Fruit fly (Drosophila melanogaster) whole organism, prepupa: ENCODE measurements around the gene D2hgdh.

ENCODE experiments used
- Blimp-1 ChIP-seq: fragments of 200-800 bp; sonication (Bioruptor generic); optimal IDR thresholded peaks from 3 replicates; lab custom pipeline; 2017; ENCODE audit warnings: missing biosample characterization, missing genetic modification characterization, mild to moderate bottlenecking, moderate library complexity, missing genetic modification reagents
- CG10631 ChIP-seq: fragments of 200-800 bp; sonication (Bioruptor generic); optimal IDR thresholded peaks from 2 replicates; lab custom pipeline; 2016; ENCODE audit warnings: missing biosample characterization, missing genetic modification characterization
- CG11294 ChIP-seq: fragments of 200-800 bp; sonication (Bioruptor generic); IDR thresholded peaks from 2 replicates; pipeline ENCODE4 v1.3.6; 2022; ENCODE audit warnings: missing biosample characterization, missing genetic modification characterization
- CG11762 ChIP-seq: fragments of 200-800 bp; sonication (Bioruptor generic); optimal IDR thresholded peaks from 3 replicates; lab custom pipeline; 2016; ENCODE audit warnings: missing biosample characterization, missing genetic modification characterization; ENCODE audit not compliant: insufficient read depth
- CG11902 ChIP-seq: fragments of 200-800 bp; sonication (Bioruptor generic); optimal IDR thresholded peaks from 3 replicates; lab custom pipeline; 2016; ENCODE audit warnings: missing biosample characterization, missing genetic modification characterization
- CG15336 ChIP-seq: fragments of 200-800 bp; sonication (Bioruptor generic); IDR thresholded peaks from 2 replicates; pipeline ENCODE4 v1.3.6; 2022; ENCODE audit warnings: missing biosample characterization, missing genetic modification characterization
- CG1621 ChIP-seq: fragments of 200-800 bp; sonication (Bioruptor generic); optimal IDR thresholded peaks from 3 replicates; lab custom pipeline; 2018; ENCODE audit warnings: missing biosample characterization, mild to moderate bottlenecking, missing genetic modification characterization
- CG16779 ChIP-seq: fragments of 200-800 bp; sonication (Bioruptor generic); optimal IDR thresholded peaks from 3 replicates; lab custom pipeline; 2017; ENCODE audit warnings: missing biosample characterization, mild to moderate bottlenecking, missing genetic modification characterization
- CG3032 ChIP-seq: fragments of 200-800 bp; optimal IDR thresholded peaks from 2 replicates; lab custom pipeline; 2019; ENCODE audit warnings: missing biosample characterization, mild to moderate bottlenecking, missing genetic modification characterization, moderate library complexity
- CG31627 ChIP-seq: fragments of 200-800 bp; sonication (Bioruptor generic); optimal IDR thresholded peaks from 3 replicates; lab custom pipeline; 2016; ENCODE audit warnings: missing biosample characterization, missing genetic modification characterization
- CG32006 ChIP-seq: fragments of 200-800 bp; sonication (Bioruptor generic); optimal IDR thresholded peaks from 3 replicates; lab custom pipeline; 2017; ENCODE audit warnings: missing biosample characterization, mild to moderate bottlenecking, missing genetic modification characterization
- CG34406 ChIP-seq: fragments of 200-800 bp; sonication (Bioruptor generic); optimal IDR thresholded peaks from 3 replicates; lab custom pipeline; 2016; ENCODE audit warnings: missing biosample characterization, missing genetic modification characterization
- CG4318 ChIP-seq: fragments of 200-800 bp; sonication (Bioruptor generic); optimal IDR thresholded peaks from 3 replicates; lab custom pipeline; 2017; ENCODE audit warnings: missing biosample characterization, mild to moderate bottlenecking, missing genetic modification characterization
- CG6163 ChIP-seq: fragments of 200-800 bp; sonication (Bioruptor generic); IDR thresholded peaks from 3 replicates; pipeline ENCODE4 v1.3.6; 2022; ENCODE audit warnings: missing biosample characterization, missing genetic modification characterization
- CG6276 ChIP-seq: fragments of 200-800 bp; sonication (Bioruptor generic); optimal IDR thresholded peaks from 2 replicates; lab custom pipeline; 2017; ENCODE audit warnings: missing biosample characterization, mild to moderate bottlenecking, missing genetic modification characterization
- CG6792 ChIP-seq: fragments of 200-800 bp; sonication (Bioruptor generic); optimal IDR thresholded peaks from 3 replicates; lab custom pipeline; 2016; ENCODE audit warnings: missing biosample characterization, missing genetic modification characterization
- CG6808 ChIP-seq: fragments of 200-800 bp; sonication (Bioruptor generic); optimal IDR thresholded peaks from 3 replicates; lab custom pipeline; 2017; ENCODE audit warnings: missing biosample characterization, missing genetic modification characterization, mild to moderate bottlenecking, moderate library complexity, missing genetic modification reagents
- CG6854 ChIP-seq: fragments of 200-800 bp; sonication (Bioruptor generic); optimal IDR thresholded peaks from 2 replicates; lab custom pipeline; 2017; ENCODE audit warnings: missing biosample characterization, mild to moderate bottlenecking, missing genetic modification characterization
- CG7368 ChIP-seq: fragments of 200-800 bp; sonication (Bioruptor generic); optimal IDR thresholded peaks from 3 replicates; lab custom pipeline; 2016; ENCODE audit warnings: missing biosample characterization, missing genetic modification characterization
- CG8119 ChIP-seq: fragments of 200-800 bp; sonication (Bioruptor generic); IDR thresholded peaks from 3 replicates; pipeline ENCODE4 v1.3.6; 2022; ENCODE audit warnings: missing biosample characterization, missing genetic modification characterization
- CG8319 ChIP-seq: fragments of 200-800 bp; sonication (Bioruptor generic); optimal IDR thresholded peaks from 3 replicates; lab custom pipeline; 2016; ENCODE audit warnings: missing biosample characterization, missing genetic modification characterization
- CG9139 ChIP-seq: fragments of 200-800 bp; sonication (Bioruptor generic); optimal IDR thresholded peaks from 3 replicates; lab custom pipeline; 2017; ENCODE audit warnings: missing biosample characterization, mild to moderate bottlenecking, missing genetic modification characterization
- Eip75B ChIP-seq: fragments of 200-800 bp; sonication (Bioruptor generic); optimal IDR thresholded peaks from 3 replicates; lab custom pipeline; 2016; ENCODE audit warnings: missing biosample characterization, missing genetic modification characterization
- Eip78C ChIP-seq: fragments of 200-800 bp; sonication (Bioruptor generic); peaks from one replicate; lab custom pipeline; 2016; ENCODE audit warnings: missing biosample characterization, missing genetic modification characterization
- Ets96B ChIP-seq: fragments of 200-800 bp; optimal IDR thresholded peaks from 2 replicates; lab custom pipeline; 2019; ENCODE audit warnings: missing biosample characterization, mild to moderate bottlenecking, missing genetic modification characterization, moderate library complexity
- Gug ChIP-seq: fragments of 200-800 bp; sonication (Bioruptor generic); IDR thresholded peaks from 2 replicates; pipeline ENCODE4 v1.3.6; 2022; ENCODE audit warnings: missing biosample characterization, missing genetic modification characterization
- Hr38 ChIP-seq: sonication (Bioruptor generic); optimal IDR thresholded peaks from 2 replicates; lab custom pipeline; 2016; ENCODE audit warnings: missing biosample characterization, missing genetic modification characterization
- Hr4 ChIP-seq: fragments of 200-800 bp; sonication (Bioruptor generic); optimal IDR thresholded peaks from 3 replicates; lab custom pipeline; 2016; ENCODE audit warnings: missing biosample characterization, missing genetic modification characterization
- Lpt ChIP-seq: fragments of 200-800 bp; sonication (Bioruptor generic); optimal IDR thresholded peaks from 3 replicates; lab custom pipeline; 2016; ENCODE audit warnings: missing biosample characterization, missing genetic modification characterization
- Met ChIP-seq: fragments of 200-800 bp; sonication (Bioruptor generic); optimal IDR thresholded peaks from 3 replicates; lab custom pipeline; 2016; ENCODE audit warnings: missing biosample characterization, missing genetic modification characterization
- OdsH ChIP-seq: fragments of 200-800 bp; sonication (Bioruptor generic); optimal IDR thresholded peaks from 3 replicates; lab custom pipeline; 2016; ENCODE audit warnings: missing biosample characterization, missing genetic modification characterization
- Smox ChIP-seq: fragments of 200-800 bp; sonication (Bioruptor generic); optimal IDR thresholded peaks from 3 replicates; lab custom pipeline; 2016; ENCODE audit warnings: missing biosample characterization, missing genetic modification characterization
- Sox102F ChIP-seq: fragments of 200-800 bp; sonication (Bioruptor generic); optimal IDR thresholded peaks from 2 replicates; lab custom pipeline; 2016; ENCODE audit warnings: missing biosample characterization, mild to moderate bottlenecking, missing genetic modification characterization
- Sox14 ChIP-seq: fragments of 200-800 bp; sonication (Bioruptor generic); optimal IDR thresholded peaks from 3 replicates; lab custom pipeline; 2016; ENCODE audit warnings: missing biosample characterization, missing genetic modification characterization
- Sox15 ChIP-seq: fragments of 200-800 bp; sonication (Bioruptor generic); optimal IDR thresholded peaks from 3 replicates; lab custom pipeline; 2016; ENCODE audit warnings: missing biosample characterization, missing genetic modification characterization
- achi ChIP-seq: fragments of 200-800 bp; sonication (Bioruptor generic); optimal IDR thresholded peaks from 3 replicates; lab custom pipeline; 2016; ENCODE audit warnings: missing biosample characterization, missing genetic modification characterization
- acj6 ChIP-seq: fragments of 200-800 bp; sonication (Bioruptor generic); optimal IDR thresholded peaks from 3 replicates; lab custom pipeline; 2016; ENCODE audit warnings: missing biosample characterization, missing genetic modification characterization
- cyc ChIP-seq: fragments of 200-800 bp; sonication (Bioruptor generic); optimal IDR thresholded peaks from 3 replicates; lab custom pipeline; 2016; ENCODE audit warnings: missing biosample characterization, missing genetic modification characterization
- dac ChIP-seq: fragments of 200-800 bp; sonication (Bioruptor generic); optimal IDR thresholded peaks from 2 replicates; lab custom pipeline; 2017; ENCODE audit warnings: missing biosample characterization, mild to moderate bottlenecking, missing genetic modification characterization
- dsx ChIP-seq: fragments of 200-800 bp; optimal IDR thresholded peaks from 3 replicates; lab custom pipeline; 2019; ENCODE audit warnings: missing biosample characterization, mild to moderate bottlenecking, missing genetic modification characterization, moderate library complexity; ENCODE audit not compliant: poor library complexity, severe bottlenecking
- eg ChIP-seq: fragments of 200-800 bp; sonication (Bioruptor generic); IDR thresholded peaks from 3 replicates; pipeline ENCODE4 v1.3.6; 2022; ENCODE audit warnings: missing biosample characterization, missing genetic modification characterization
- fd85E ChIP-seq: fragments of 200-800 bp; sonication (Bioruptor generic); optimal IDR thresholded peaks from 3 replicates; lab custom pipeline; 2016; ENCODE audit warnings: missing biosample characterization, missing genetic modification characterization
- fkh ChIP-seq: fragments of 200-800 bp; sonication (Bioruptor generic); optimal IDR thresholded peaks from 3 replicates; lab custom pipeline; 2017; ENCODE audit warnings: missing biosample characterization, mild to moderate bottlenecking, missing genetic modification characterization, moderate library complexity
- lz ChIP-seq: fragments of 200-800 bp; sonication (Bioruptor generic); optimal IDR thresholded peaks from 3 replicates; lab custom pipeline; 2016; ENCODE audit warnings: missing biosample characterization, missing genetic modification characterization
- pdm3 ChIP-seq: fragments of 200-800 bp; sonication (Bioruptor generic); optimal IDR thresholded peaks from 3 replicates; lab custom pipeline; 2016; ENCODE audit warnings: missing biosample characterization, missing genetic modification characterization
- salr ChIP-seq, 2 experiments: fragments of 200-800 bp; sonication (Bioruptor generic); optimal IDR thresholded peaks; 3 replicates each; lab custom pipeline; 2016 to 2018; ENCODE audit warnings: missing biosample characterization in 2 of 2, missing genetic modification characterization in 2 of 2, mild to moderate bottlenecking in 1 of 2
- spab ChIP-seq: fragments of 200-800 bp; sonication (Bioruptor generic); optimal IDR thresholded peaks from 2 replicates; lab custom pipeline; 2017; ENCODE audit warnings: missing biosample characterization, mild to moderate bottlenecking, missing genetic modification characterization, missing genetic modification reagents
- svp ChIP-seq: fragments of 200-800 bp; sonication (Bioruptor generic); peaks from one replicate; lab custom pipeline; 2016; ENCODE audit warnings: missing biosample characterization, missing genetic modification characterization
- topi ChIP-seq: fragments of 200-800 bp; sonication (Bioruptor generic); optimal IDR thresholded peaks from 3 replicates; lab custom pipeline; 2016; ENCODE audit warnings: missing biosample characterization, missing genetic modification characterization
- vri ChIP-seq: fragments of 200-800 bp; sonication (Bioruptor generic); optimal IDR thresholded peaks from 3 replicates; lab custom pipeline; 2016; ENCODE audit warnings: missing biosample characterization, mild to moderate bottlenecking, missing genetic modification characterization

Gene D2hgdh

DNA sequence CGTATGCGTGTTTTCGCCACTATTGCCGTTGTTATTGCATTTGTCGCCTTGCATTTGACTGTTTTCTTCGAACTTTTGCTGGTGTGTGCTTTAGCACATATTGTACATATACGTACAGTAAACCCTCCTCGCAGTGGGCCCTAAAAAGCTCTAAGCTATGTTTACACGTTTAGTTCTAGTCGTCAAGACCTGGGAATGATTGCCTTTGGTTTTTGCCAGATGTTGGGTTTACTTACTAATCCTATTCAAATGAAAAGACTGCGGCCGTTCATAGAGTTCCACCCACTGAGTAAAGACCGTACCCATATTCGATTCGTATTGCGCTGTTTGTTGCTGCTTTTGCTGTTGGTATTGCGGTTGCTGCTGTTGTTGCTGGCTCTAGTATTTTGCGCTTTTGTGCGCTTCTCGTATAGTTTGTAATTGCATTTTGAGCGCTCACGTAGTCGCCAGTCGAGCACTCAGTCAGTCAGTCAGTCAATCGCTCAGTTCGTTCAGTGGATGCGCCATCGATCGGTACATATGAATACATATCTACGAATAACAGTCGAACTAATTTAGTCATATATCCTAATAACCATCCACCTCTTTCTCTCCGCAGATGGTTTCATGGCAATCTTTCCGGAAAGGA, 33.4 kb upstream of the D2hgdh start (continued):
- TF ChIP-seq Sox14 (peak; percentile 23), CG6163 (GFP tag; lab: Robert Waterston, UW) (peak; percentile 84), acj6 (GFP tag; lab: Kevin White, UChicago) (peak; percentile 36)

DNA sequence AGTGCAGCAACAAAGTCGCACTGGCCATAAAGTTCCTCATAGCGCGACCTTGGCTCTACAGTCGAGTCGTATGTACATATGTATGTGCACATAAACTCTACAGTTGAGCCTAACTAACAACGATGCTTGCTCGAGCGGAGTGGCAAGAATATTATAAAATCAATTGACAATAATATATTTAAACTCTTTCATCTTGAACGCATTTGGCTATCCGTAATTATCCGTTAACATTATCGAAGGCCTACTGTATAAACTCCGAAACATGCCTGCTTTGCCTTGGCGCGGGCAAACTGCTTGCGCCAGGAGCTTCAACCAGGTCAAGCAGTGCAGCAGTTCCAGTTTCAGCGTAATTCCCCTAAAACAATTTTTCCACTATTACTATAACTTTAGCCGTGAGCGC, 32.6 kb upstream of the D2hgdh start:
- TF ChIP-seq Gug (GFP tag; lab: Robert Waterston, UW) (peak; percentile 45), Eip75B (GFP tag; lab: Kevin White, UChicago) (no peak), Hr4 (GFP tag; lab: Kevin White, UChicago) (no peak), acj6 (GFP tag; lab: Kevin White, UChicago) (peak; percentile 14), Sox15 (GFP tag; lab: Kevin White, UChicago) (no peak), CG34406 (GFP tag; lab: Kevin White, UChicago) (no peak), CG7368 (GFP tag; lab: Kevin White, UChicago) (no peak), salr (GFP tag; optimal IDR thresholded peaks at IDR 0.05; lab: Kevin White, UChicago) (no peak), CG6792 (GFP tag; lab: Kevin White, UChicago) (no peak), Hr38 (GFP tag; lab: Kevin White, UChicago) (no peak), CG6276 (GFP tag; lab: Kevin White, UChicago) (no peak), CG11294 (peak; percentile 74), spab (GFP tag; lab: Kevin White, UChicago) (no peak), Smox (GFP tag; lab: Kevin White, UChicago) (no peak), CG10631 (GFP tag; lab: Kevin White, UChicago) (no peak), CG6163 (GFP tag; lab: Robert Waterston, UW) (peak; percentile 75), Sox102F (GFP tag; lab: Kevin White, UChicago) (no peak), CG32006 (GFP tag; lab: Kevin White, UChicago) (no peak), Ets96B (no peak), CG8119 (no peak), CG6808 (GFP tag; lab: Kevin White, UChicago) (no peak), CG15336 (peak; percentile 71), cyc (GFP tag; lab: Kevin White, UChicago) (peak; percentile 9), CG1621 (tag; lab: Kevin White, UChicago) (no peak), svp (GFP tag; lab: Kevin White, UChicago) (peak; percentile 30), pdm3 (GFP tag; lab: Kevin White, UChicago) (no peak), CG3032 (tag; lab: Kevin White, UChicago) (no peak), dac (GFP tag; lab: Kevin White, UChicago) (no peak), CG31627 (GFP tag; lab: Kevin White, UChicago) (no peak), lz (GFP tag; lab: Kevin White, UChicago) (no peak), CG8319 (GFP tag; lab: Kevin White, UChicago) (no peak), fkh (GFP tag; lab: Kevin White, UChicago) (no peak), OdsH (GFP tag; lab: Kevin White, UChicago) (no peak), achi (GFP tag; lab: Kevin White, UChicago) (no peak), Blimp-1 (GFP tag; lab: Kevin White, UChicago) (no peak), CG16779 (tag; lab: Kevin White, UChicago) (no peak), CG9139 (GFP tag; lab: Kevin White, UChicago) (no peak), CG11762 (no peak), vri (GFP tag; lab: Kevin White, UChicago) (no peak), Eip78C (peak; percentile 47), Met (GFP tag; lab: Kevin White, UChicago) (no peak), dsx (GFP tag; lab: Kevin White, UChicago) (no peak), eg (GFP tag; lab: Robert Waterston, UW) (peak; percentile 64; the same call in 2 of the 3 replicates), CG11902 (GFP tag; lab: Kevin White, UChicago) (no peak), CG6854 (GFP tag; lab: Kevin White, UChicago) (no peak), CG4318 (GFP tag; lab: Kevin White, UChicago) (no peak), topi (GFP tag; lab: Kevin White, UChicago) (peak; percentile 9), Lpt (GFP tag; lab: Kevin White, UChicago) (no peak), fd85E (no peak)
